Worm (Caenorhabditis elegans): ENCODE results near the gene vha-4.

DNA sequence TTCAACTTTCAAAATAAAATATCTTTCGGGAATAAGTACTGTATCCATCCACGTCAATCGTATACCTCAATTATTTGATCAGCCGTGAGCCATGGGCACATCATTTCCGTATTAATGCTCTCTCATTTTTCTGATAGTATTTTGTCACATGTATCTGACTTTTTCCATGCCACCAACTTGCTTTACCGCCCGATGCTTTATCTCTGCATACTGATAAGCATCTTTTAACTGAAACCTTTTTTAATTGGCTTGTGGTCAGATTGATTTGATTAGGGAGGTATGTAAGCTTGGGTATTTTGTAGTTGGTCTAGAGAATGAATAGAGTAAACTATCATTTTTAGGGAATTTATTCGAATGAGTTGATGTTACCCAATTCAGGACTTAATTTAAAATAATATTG lies 10.2 kb upstream of the vha-4 start:
- TF ChIP-seq fkh-10 (GFP tag; optimal IDR thresholded peaks at IDR 0.05) (no peak), aly-2 (tag; optimal IDR thresholded peaks at IDR 0.05) (no peak), Y116A8C.19 (tag; optimal IDR thresholded peaks at IDR 0.05; ENCODE audit: borderline replicate concordance) (no peak), ceh-82 (tag; optimal IDR thresholded peaks at IDR 0.05) (no peak)
